Worm (Caenorhabditis elegans): Measurements from ENCODE around the gene clec-263.

DNA sequence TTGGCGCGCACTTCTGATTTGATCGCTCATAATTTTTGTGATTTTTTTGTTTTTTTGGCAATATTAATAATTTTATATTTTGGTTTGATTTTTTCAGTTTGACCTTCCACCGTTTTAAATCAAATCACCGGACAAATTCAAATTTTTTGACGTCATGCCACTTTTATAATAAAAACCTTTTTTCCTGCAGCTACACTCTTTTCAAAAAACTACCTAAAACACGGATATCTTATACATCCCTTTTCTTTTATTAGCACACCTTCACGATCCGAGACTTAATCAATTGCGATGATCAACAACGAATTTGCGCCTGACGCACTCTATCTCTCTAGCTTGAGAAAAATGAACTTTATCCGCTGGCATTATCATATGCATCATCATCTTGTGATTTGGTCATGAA lies 35.1 kb downstream of the clec-263 start, which contains the start of gene grd-2:
- TF ChIP-seq nhr-12 (tag; optimal IDR thresholded peaks at IDR 0.05) (no peak), tbx-8 (GFP tag; optimal IDR thresholded peaks at IDR 0.05) (no peak), blmp-1 (tag; optimal IDR thresholded peaks at IDR 0.05) (no peak)
